Fruit fly (Drosophila melanogaster) whole organism, embryonic: ENCODE measurements around the gene RpL24-like.

Experiments used
- Adf1 ChIP-seq: fragments of 200-800 bp; sonication (Bioruptor generic); IDR thresholded peaks from 2 replicates; pipeline ENCODE4 v1.3.6; 2022; ENCODE audit warnings: missing biosample characterization, missing genetic modification characterization
- CG10267 ChIP-seq: fragments of 200-800 bp; sonication (Bioruptor generic); optimal IDR thresholded peaks from 2 replicates; lab custom pipeline; 2018; ENCODE audit warnings: missing biosample characterization, mild to moderate bottlenecking, missing genetic modification characterization, moderate library complexity
- CG10274 ChIP-seq: fragments of 200-800 bp; sonication (Bioruptor generic); optimal IDR thresholded peaks from 3 replicates; lab custom pipeline; 2017; ENCODE audit warnings: missing biosample characterization, mild to moderate bottlenecking, missing genetic modification characterization
- CG11696 ChIP-seq: fragments of 200-800 bp; sonication (Bioruptor generic); IDR thresholded peaks from 2 replicates; pipeline ENCODE4 v1.3.6; 2022; ENCODE audit warnings: missing biosample characterization, missing genetic modification characterization
- CG12219 ChIP-seq: fragments of 200-800 bp; sonication (Bioruptor generic); optimal IDR thresholded peaks from 3 replicates; lab custom pipeline; 2018; ENCODE audit warnings: missing biosample characterization, mild to moderate bottlenecking, missing genetic modification characterization
- CG12769 ChIP-seq: fragments of 200-800 bp; sonication (Bioruptor generic); optimal IDR thresholded peaks from 2 replicates; lab custom pipeline; 2019; ENCODE audit warnings: missing biosample characterization, mild to moderate bottlenecking, missing genetic modification characterization, moderate library complexity
- CG13775 ChIP-seq: fragments of 200-800 bp; sonication (Bioruptor generic); optimal IDR thresholded peaks from 3 replicates; lab custom pipeline; 2017; ENCODE audit warnings: missing biosample characterization, mild to moderate bottlenecking, missing genetic modification characterization
- CG14014 ChIP-seq: fragments of 200-800 bp; sonication (Bioruptor generic); IDR thresholded peaks from 2 replicates; pipeline ENCODE4 v1.3.6; 2022; ENCODE audit warnings: missing biosample characterization, missing genetic modification characterization
- CG14667 ChIP-seq: fragments of 200-800 bp; sonication (Bioruptor generic); IDR thresholded peaks from 2 replicates; pipeline ENCODE4 v1.3.6; 2022; ENCODE audit warnings: missing biosample characterization, missing genetic modification characterization
- CG1647 ChIP-seq: fragments of 200-800 bp; sonication (Bioruptor generic); optimal IDR thresholded peaks from 3 replicates; lab custom pipeline; 2016; ENCODE audit warnings: missing biosample characterization, missing genetic modification characterization
- CG17361 ChIP-seq: fragments of 200-800 bp; sonication (Bioruptor generic); IDR thresholded peaks from 3 replicates; pipeline ENCODE4 v1.3.6; 2022; ENCODE audit warnings: missing biosample characterization, missing genetic modification characterization
- CG17385 ChIP-seq: fragments of 200-800 bp; sonication (Bioruptor generic); optimal IDR thresholded peaks from 3 replicates; lab custom pipeline; 2018; ENCODE audit warnings: missing biosample characterization, mild to moderate bottlenecking, missing genetic modification characterization
- CG17912 ChIP-seq: fragments of 200-800 bp; sonication (Bioruptor generic); optimal IDR thresholded peaks from 2 replicates; lab custom pipeline; 2018; ENCODE audit warnings: missing biosample characterization, mild to moderate bottlenecking, missing genetic modification characterization
- CG30403 ChIP-seq: fragments of 200-800 bp; sonication (Bioruptor generic); optimal IDR thresholded peaks from 3 replicates; lab custom pipeline; 2016; ENCODE audit warnings: missing biosample characterization, missing genetic modification characterization
- CG3065 ChIP-seq: fragments of 200-800 bp; sonication (Bioruptor generic); optimal IDR thresholded peaks from 2 replicates; lab custom pipeline; 2016; ENCODE audit warnings: missing biosample characterization, missing genetic modification characterization
- CG5180 ChIP-seq: fragments of 200-800 bp; sonication (Bioruptor generic); optimal IDR thresholded peaks from 3 replicates; lab custom pipeline; 2017; ENCODE audit warnings: missing biosample characterization, missing genetic modification characterization, mild to moderate bottlenecking, moderate library complexity, missing genetic modification reagents
- CG5953 ChIP-seq: fragments of 200-800 bp; sonication (Bioruptor generic); IDR thresholded peaks from 2 replicates; pipeline ENCODE4 v1.3.6; 2022; ENCODE audit warnings: missing biosample characterization, missing genetic modification characterization
- CG6272 ChIP-seq: fragments of 200-800 bp; sonication (Bioruptor generic); IDR thresholded peaks from 2 replicates; pipeline ENCODE4 v1.3.6; 2022; ENCODE audit warnings: missing biosample characterization, missing genetic modification characterization
- CG6689 ChIP-seq: fragments of 200-800 bp; sonication (Bioruptor generic); IDR thresholded peaks from 2 replicates; pipeline ENCODE4 v1.3.6; 2022; ENCODE audit warnings: missing biosample characterization, missing genetic modification characterization
- CG7271 ChIP-seq: fragments of 200-800 bp; sonication (Bioruptor generic); optimal IDR thresholded peaks from 2 replicates; lab custom pipeline; 2018; ENCODE audit warnings: missing biosample characterization, mild to moderate bottlenecking, missing genetic modification characterization, moderate library complexity
- D ChIP-seq, 2 experiments: fragments of 200-800 bp in 1 of 2; fragments of >200 bp in 1 of 2; sonication (Bioruptor generic) in 1 of 2; optimal IDR thresholded peaks; 2 replicates in 1 of 2; 3 replicates in 1 of 2; lab custom pipeline; 2017; ENCODE audit warnings: mild to moderate bottlenecking in 1 of 2, missing biosample characterization in 1 of 2, missing genetic modification characterization in 1 of 2, missing genetic modification reagents in 1 of 2
- Dek ChIP-seq: fragments of 200-800 bp; sonication (Bioruptor generic); optimal IDR thresholded peaks from 3 replicates; lab custom pipeline; 2019; ENCODE audit warnings: missing biosample characterization, mild to moderate bottlenecking, missing genetic modification characterization, moderate library complexity
- Ets97D ChIP-seq: fragments of 200-800 bp; sonication (Bioruptor generic); optimal IDR thresholded peaks from 3 replicates; lab custom pipeline; 2016; ENCODE audit warnings: missing biosample characterization, missing genetic modification characterization
- Lim3 ChIP-seq: fragments of 200-800 bp; sonication (Bioruptor generic); IDR thresholded peaks from 2 replicates; pipeline ENCODE4 v1.3.6; 2022; ENCODE audit warnings: missing biosample characterization, missing genetic modification characterization
- NfI ChIP-seq: fragments of 200-800 bp; sonication (Bioruptor generic); optimal IDR thresholded peaks from 3 replicates; lab custom pipeline; 2018; ENCODE audit warnings: missing biosample characterization, mild to moderate bottlenecking, missing genetic modification characterization, moderate library complexity
- Opbp ChIP-seq: fragments of 200-800 bp; sonication (Bioruptor generic); IDR thresholded peaks from 3 replicates; pipeline ENCODE4 v1.3.6; 2022; ENCODE audit warnings: missing biosample characterization, missing genetic modification characterization; ENCODE audit not compliant: partially characterized antibody
- Stat92E ChIP-seq, 3 experiments: fragments of >200 bp in 2 of 3; fragments of 200-800 bp in 1 of 3; sonication (Bioruptor generic) in 1 of 3; optimal IDR thresholded peaks; 2 replicates each; lab custom pipeline; 2017 to 2019; ENCODE audit warnings: missing biosample characterization in 3 of 3, missing genetic modification characterization in 3 of 3, mild to moderate bottlenecking in 1 of 3, moderate library complexity in 1 of 3
- ab ChIP-seq: fragments of 200-800 bp; sonication (Bioruptor generic); optimal IDR thresholded peaks from 2 replicates; lab custom pipeline; 2016; ENCODE audit warnings: missing biosample characterization, missing genetic modification characterization
- ac ChIP-seq: fragments of 200-800 bp; sonication (Bioruptor generic); optimal IDR thresholded peaks from 3 replicates; lab custom pipeline; 2017; ENCODE audit warnings: missing biosample characterization, mild to moderate bottlenecking, missing genetic modification characterization
- aop ChIP-seq: fragments of 200-800 bp; sonication (Bioruptor generic); IDR thresholded peaks from 2 replicates; pipeline ENCODE4 v1.3.6; 2022; ENCODE audit warnings: missing biosample characterization, missing genetic modification characterization
- ara ChIP-seq: fragments of 200-800 bp; sonication (Bioruptor generic); IDR thresholded peaks from 2 replicates; pipeline ENCODE4 v1.3.6; 2022; ENCODE audit warnings: missing biosample characterization, missing genetic modification characterization
- bcd ChIP-seq: fragments of 200-800 bp; sonication (Bioruptor generic); optimal IDR thresholded peaks from 2 replicates; lab custom pipeline; 2017; ENCODE audit warnings: missing biosample characterization, mild to moderate bottlenecking, missing genetic modification characterization
- bigmax ChIP-seq: fragments of 200-800 bp; sonication (Bioruptor generic); optimal IDR thresholded peaks from 2 replicates; lab custom pipeline; 2018; ENCODE audit warnings: missing biosample characterization, mild to moderate bottlenecking, missing genetic modification characterization
- cas ChIP-seq: fragments of 200-800 bp; sonication (Bioruptor generic); IDR thresholded peaks from 2 replicates; pipeline ENCODE4 v1.3.6; 2022; ENCODE audit warnings: missing biosample characterization, missing genetic modification characterization
- crol ChIP-seq: fragments of 200-800 bp; sonication (Bioruptor generic); IDR thresholded peaks from 2 replicates; pipeline ENCODE4 v1.3.6; 2022; ENCODE audit warnings: missing biosample characterization, missing genetic modification characterization
- dimm ChIP-seq: fragments of 200-800 bp; sonication (Bioruptor generic); IDR thresholded peaks from 2 replicates; pipeline ENCODE4 v1.3.6; 2022; ENCODE audit warnings: missing biosample characterization, missing genetic modification characterization
- eve ChIP-seq, 2 experiments: fragments of >200 bp; optimal IDR thresholded peaks; 2 replicates each; lab custom pipeline; 2017; ENCODE audit warnings: missing biosample characterization in 2 of 2, missing genetic modification characterization in 2 of 2
- ewg ChIP-seq: fragments of 200-800 bp; sonication (Bioruptor generic); optimal IDR thresholded peaks from 3 replicates; lab custom pipeline; 2017; ENCODE audit warnings: mild to moderate bottlenecking, missing biosample characterization, missing genetic modification reagents, missing genetic modification characterization
- fd3F ChIP-seq: fragments of 200-800 bp; sonication (Bioruptor generic); optimal IDR thresholded peaks from 2 replicates; lab custom pipeline; 2018; ENCODE audit warnings: missing biosample characterization, mild to moderate bottlenecking, missing genetic modification characterization, moderate library complexity
- nau ChIP-seq: fragments of 200-800 bp; sonication (Bioruptor generic); optimal IDR thresholded peaks from 3 replicates; lab custom pipeline; 2017; ENCODE audit warnings: missing biosample characterization, mild to moderate bottlenecking, missing genetic modification characterization, missing genetic modification reagents
- nom ChIP-seq: fragments of 200-800 bp; sonication (Bioruptor generic); optimal IDR thresholded peaks from 2 replicates; lab custom pipeline; 2017; ENCODE audit warnings: missing biosample characterization, missing genetic modification characterization, mild to moderate bottlenecking, moderate library complexity, missing genetic modification reagents
- otp ChIP-seq: fragments of 200-800 bp; sonication (Bioruptor generic); IDR thresholded peaks from 3 replicates; pipeline ENCODE4, ENCODE4 v1.3.6; 2022; ENCODE audit warnings: missing biosample characterization, missing genetic modification characterization
- p53 ChIP-seq: fragments of 200-800 bp; sonication (Bioruptor generic); optimal IDR thresholded peaks from 2 replicates; lab custom pipeline; 2016; ENCODE audit warnings: missing biosample characterization, missing genetic modification characterization
- pum ChIP-seq: fragments of 200-800 bp; sonication (Bioruptor generic); optimal IDR thresholded peaks from 2 replicates; lab custom pipeline; 2016; ENCODE audit warnings: missing biosample characterization, missing genetic modification characterization
- schlank ChIP-seq: fragments of 200-800 bp; sonication (Bioruptor generic); optimal IDR thresholded peaks from 2 replicates; lab custom pipeline; 2018; ENCODE audit warnings: missing biosample characterization, mild to moderate bottlenecking, missing genetic modification characterization
- sim ChIP-seq: fragments of 200-800 bp; sonication (Bioruptor generic); IDR thresholded peaks from 2 replicates; pipeline ENCODE4 v1.3.6; 2022; ENCODE audit warnings: missing biosample characterization, missing genetic modification characterization
- tap ChIP-seq: fragments of 200-800 bp; optimal IDR thresholded peaks from 3 replicates; lab custom pipeline; 2019; ENCODE audit warnings: missing biosample characterization, mild to moderate bottlenecking, missing genetic modification characterization, moderate library complexity
- z ChIP-seq: fragments of 200-800 bp; sonication (Bioruptor generic); IDR thresholded peaks from 3 replicates; pipeline ENCODE4 v1.3.6; 2022; ENCODE audit warnings: missing biosample characterization, missing genetic modification characterization
- zen ChIP-seq: fragments of 200-800 bp; sonication (Bioruptor generic); optimal IDR thresholded peaks from 3 replicates; lab custom pipeline; 2018; ENCODE audit warnings: missing biosample characterization, mild to moderate bottlenecking, missing genetic modification characterization, moderate library complexity
- zen2 ChIP-seq: fragments of 200-800 bp; sonication (Bioruptor generic); IDR thresholded peaks from 3 replicates; pipeline ENCODE4 v1.3.6; 2022; ENCODE audit warnings: missing biosample characterization, missing genetic modification characterization; ENCODE audit not compliant: partially characterized antibody

Gene RpL24-like

dm6 chr3R:11409667-11410137, 21.7 kb downstream of the RpL24-like start, which contains the start of the genes mgr and Irbp (continued):
- TF ChIP-seq bcd (GFP tag; lab: Kevin White, UChicago) (peak; percentile 88), Ets97D (GFP tag; lab: Kevin White, UChicago) (peak; percentile 54), ewg (GFP tag; lab: Kevin White, UChicago) (peak; percentile 83), zen2 (GFP tag; lab: Robert Waterston, UW) (peak; percentile 77; the same call in 2 of the 3 replicates), ac (GFP tag; lab: Kevin White, UChicago) (peak; percentile 58), zen (peak; percentile 95), otp (peak; percentile 86), Adf1 (peak; percentile 76; the same call in 1 of the 2 replicates), CG14667 (GFP tag; lab: Robert Waterston, UW) (peak; percentile 91), CG6272 (peak; percentile 95), CG1647 (GFP tag; lab: Kevin White, UChicago) (peak; percentile 42), nau (GFP tag; lab: Kevin White, UChicago) (no peak), CG17912 (GFP tag; lab: Kevin White, UChicago) (peak; percentile 34), CG10267 (tag; lab: Kevin White, UChicago) (peak; percentile 90), dimm (GFP tag; lab: Robert Waterston, UW) (peak; percentile 84), z (GFP tag; lab: Robert Waterston, UW) (no peak), sim (peak; percentile 88), CG7271 (peak; percentile 95), CG17361 (GFP tag; lab: Robert Waterston, UW) (peak; percentile 96), CG13775 (GFP tag; lab: Kevin White, UChicago) (peak; percentile 95), Opbp (peak; percentile 70), crol (GFP tag; lab: Robert Waterston, UW) (peak; percentile 68), cas (peak; percentile 88), nom (peak; percentile 72), CG17385 (GFP tag; lab: Kevin White, UChicago) (peak; percentile 86), CG10274 (no peak), tap (peak; percentile 88), Stat92E (GFP tag; optimal IDR thresholded peaks at IDR 0.05; lab: Kevin White, UChicago) (peak in 1 of 3 experiments; percentile 77), fd3F (peak; percentile 90), D (optimal IDR thresholded peaks at IDR 0.05; lab: Kevin White, UChicago) (no peak), D (GFP tag; optimal IDR thresholded peaks at IDR 0.05; lab: Kevin White, UChicago) (peak; percentile 83), ab (GFP tag; lab: Kevin White, UChicago) (no peak), CG3065 (peak; percentile 83), CG5953 (GFP tag; lab: Robert Waterston, UW) (peak; percentile 73), CG12769 (no peak), CG11696 (GFP tag; lab: Robert Waterston, UW) (peak; percentile 80), pum (peak; percentile 25), CG12219 (GFP tag; lab: Kevin White, UChicago) (peak; percentile 72), eve (GFP tag; optimal IDR thresholded peaks at IDR 0.05; lab: Kevin White, UChicago) (no peak), Dek (tag; lab: Kevin White, UChicago) (peak; percentile 90), aop (no peak), p53 (GFP tag; lab: Kevin White, UChicago) (no peak), Lim3 (GFP tag; lab: Robert Waterston, UW) (peak; percentile 71), NfI (peak; percentile 91), CG6689 (GFP tag; lab: Robert Waterston, UW) (peak; percentile 95), ara (GFP tag; lab: Robert Waterston, UW) (peak; percentile 95), CG5180 (GFP tag; lab: Kevin White, UChicago) (no peak), schlank (tag; lab: Kevin White, UChicago) (peak; percentile 66), bigmax (GFP tag; lab: Kevin White, UChicago) (peak; percentile 86), CG30403 (GFP tag; lab: Kevin White, UChicago) (peak; percentile 92), CG14014 (GFP tag; lab: Robert Waterston, UW) (peak; percentile 92)
